Worm (Caenorhabditis elegans) whole organism, early embryonic: ENCODE results near the gene C50D2.1.

Experiments
- B0310.2 ChIP-seq: sonication (generic microtip); optimal IDR thresholded peaks from 2 replicates; lab custom pipeline; 2016; ENCODE audit warnings: mild to moderate bottlenecking, missing genetic modification characterization, missing compliant biosample characterization
- F13C5.2 ChIP-seq: sonication (generic microtip); optimal IDR thresholded peaks from 2 replicates; lab custom pipeline; 2017; ENCODE audit warnings: mild to moderate bottlenecking, missing genetic modification characterization, inconsistent platforms, missing compliant biosample characterization
- aly-1 ChIP-seq: sonication (generic microtip); optimal IDR thresholded peaks from 2 replicates; lab custom pipeline; 2016; ENCODE audit warnings: missing genetic modification characterization, missing compliant biosample characterization
- ama-1 ChIP-seq: fragments of 150-350 bp; optimal IDR thresholded peaks from 2 replicates; lab custom pipeline; 2014
- ceh-13 ChIP-seq: fragments of 200-800 bp; sonication (Bioruptor generic); optimal IDR thresholded peaks from 2 replicates; lab custom pipeline; 2018; ENCODE audit warnings: mild to moderate bottlenecking, missing genetic modification characterization, missing compliant biosample characterization
- ceh-36 ChIP-seq: sonication (generic microtip); optimal IDR thresholded peaks from 2 replicates; lab custom pipeline; 2016; ENCODE audit warnings: missing genetic modification characterization, inconsistent platforms, missing compliant biosample characterization
- ets-7 ChIP-seq: sonication (generic microtip); optimal IDR thresholded peaks from 2 replicates; lab custom pipeline; 2016; ENCODE audit warnings: missing genotype, missing genetic modification characterization, missing compliant biosample characterization
- flt-1 ChIP-seq: fragments of 200-800 bp; sonication (Bioruptor generic); IDR thresholded peaks from 2 replicates; pipeline ENCODE4 v1.3.6; 2022; ENCODE audit warnings: missing genetic modification characterization, missing compliant biosample characterization
- hmbx-1 ChIP-seq: sonication (generic microtip); optimal IDR thresholded peaks from 2 replicates; lab custom pipeline; 2016; ENCODE audit warnings: mild to moderate bottlenecking, missing genetic modification characterization, missing compliant biosample characterization
- hmg-4 ChIP-seq: fragments of 200-800 bp; sonication (Bioruptor generic); optimal IDR thresholded peaks from 2 replicates; lab custom pipeline; 2018; ENCODE audit warnings: mild to moderate bottlenecking, missing genetic modification characterization, missing compliant biosample characterization
- hnd-1 ChIP-seq: sonication (generic microtip); optimal IDR thresholded peaks from 2 replicates; lab custom pipeline; 2016; ENCODE audit warnings: missing genetic modification characterization, missing compliant biosample characterization
- pes-1 ChIP-seq: fragments of 200-800 bp; sonication (Bioruptor generic); IDR thresholded peaks from 2 replicates; pipeline ENCODE4 v1.3.6; 2022; ENCODE audit warnings: missing genetic modification reagents, missing genetic modification characterization, missing compliant biosample characterization
- scrt-1 ChIP-seq: fragments of 200-800 bp; sonication (Bioruptor generic); IDR thresholded peaks from 2 replicates; pipeline ENCODE4 v1.3.6; 2022; ENCODE audit warnings: missing genetic modification characterization, missing compliant biosample characterization
- sea-1 ChIP-seq: fragments of 200-800 bp; sonication (Bioruptor generic); conservative IDR thresholded peaks from 2 replicates; pipeline ENCODE4 v1.3.6; 2022; ENCODE audit warnings: missing genetic modification characterization, missing compliant biosample characterization
- tbx-11 ChIP-seq: fragments of 200-800 bp; sonication (Bioruptor generic); IDR thresholded peaks from 2 replicates; pipeline ENCODE4 v1.3.6; 2022; ENCODE audit warnings: missing genetic modification characterization, missing compliant biosample characterization
- tbx-37 ChIP-seq: fragments of 200-800 bp; sonication (Bioruptor generic); conservative IDR thresholded peaks from 2 replicates; pipeline ENCODE4 v1.3.6; 2022; ENCODE audit warnings: missing genetic modification reagents, missing genetic modification characterization, missing compliant biosample characterization
- tra-4 ChIP-seq: sonication (generic microtip); optimal IDR thresholded peaks from 2 replicates; lab custom pipeline; 2017; ENCODE audit warnings: missing genetic modification characterization, missing compliant biosample characterization

Gene C50D2.1

ce11 chrII:105889-106288 is 5.5 kb upstream of the C50D2.1 start, which contains the start of gene txt-1:
txt-1 (plus strand) TSS chrII:106189.
- no peak for TF ChIP-seq ceh-13 (GFP tag; lab: Kevin White, UChicago)
- TF ChIP-seq pes-1 = no peak
- no peak for TF ChIP-seq hnd-1 (tag; lab: Kevin White, UChicago)
- TF ChIP-seq hmg-4 (GFP tag; lab: Kevin White, UChicago) = no peak
- TF ChIP-seq ama-1 (lab: Kevin White, UChicago) = no peak
- no peak for TF ChIP-seq ceh-36
- no peak for TF ChIP-seq tbx-11 (GFP tag; lab: Robert Waterston, UW)
- TF ChIP-seq ets-7 = no peak
- TF ChIP-seq hmbx-1 (tag; lab: Kevin White, UChicago) = no peak
- no peak for TF ChIP-seq sea-1 (GFP tag; lab: Robert Waterston, UW)
- TF ChIP-seq tra-4 = no peak
- no peak for TF ChIP-seq aly-1 (tag; lab: Kevin White, UChicago)
- TF ChIP-seq flt-1 = no peak
- no peak for TF ChIP-seq scrt-1
- TF ChIP-seq tbx-37 (GFP tag; lab: Robert Waterston, UW) = no peak
- no peak for TF ChIP-seq B0310.2
- no peak for TF ChIP-seq F13C5.2 (tag; lab: Kevin White, UChicago)

DNA sequence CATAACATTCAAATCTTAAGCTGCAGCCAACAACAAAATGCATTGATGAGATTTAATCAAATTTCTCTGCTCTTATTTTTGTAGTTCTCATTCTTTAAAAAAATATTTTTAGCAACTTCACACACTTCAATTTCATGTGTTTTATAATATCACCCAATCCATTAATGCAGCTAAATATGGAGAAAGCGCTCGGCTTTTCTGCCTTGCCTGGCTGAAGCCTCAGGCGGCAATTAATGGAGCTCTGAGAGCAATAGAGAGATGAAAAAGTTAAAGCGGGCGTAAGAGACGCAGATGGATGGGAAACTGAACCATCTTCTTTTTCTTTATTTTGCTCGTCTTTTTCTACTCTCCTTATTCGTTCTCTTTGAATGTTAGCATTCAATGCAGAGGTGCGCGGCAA is 3.7 kb upstream of the C50D2.1 start:
- TF ChIP-seq scrt-1 (no peak), flt-1 (no peak), hmg-4 (GFP tag; lab: Kevin White, UChicago) (no peak), ets-7 (no peak), aly-1 (tag; lab: Kevin White, UChicago) (no peak), B0310.2 (no peak), ama-1 (lab: Kevin White, UChicago) (no peak), ceh-36 (no peak), tbx-11 (GFP tag; lab: Robert Waterston, UW) (no peak), F13C5.2 (tag; lab: Kevin White, UChicago) (no peak), hnd-1 (tag; lab: Kevin White, UChicago) (no peak), tbx-37 (GFP tag; lab: Robert Waterston, UW) (no peak), hmbx-1 (tag; lab: Kevin White, UChicago) (no peak), ceh-13 (GFP tag; lab: Kevin White, UChicago) (no peak), tra-4 (no peak)

ce11 chrII:108865-109264 is 2.5 kb upstream of the C50D2.1 start, which contains the start of gene C50D2.2:
C50D2.2 (plus strand) TSS chrII:109165.
- no peak for TF ChIP-seq ceh-36
- no peak for TF ChIP-seq scrt-1
- no peak for TF ChIP-seq ceh-13 (GFP tag; lab: Kevin White, UChicago)
- no peak for TF ChIP-seq hmg-4 (GFP tag; lab: Kevin White, UChicago)
- TF ChIP-seq ets-7 = no peak
- TF ChIP-seq aly-1 (tag; lab: Kevin White, UChicago) = no peak
- TF ChIP-seq tbx-37 (GFP tag; lab: Robert Waterston, UW) = no peak

DNA sequence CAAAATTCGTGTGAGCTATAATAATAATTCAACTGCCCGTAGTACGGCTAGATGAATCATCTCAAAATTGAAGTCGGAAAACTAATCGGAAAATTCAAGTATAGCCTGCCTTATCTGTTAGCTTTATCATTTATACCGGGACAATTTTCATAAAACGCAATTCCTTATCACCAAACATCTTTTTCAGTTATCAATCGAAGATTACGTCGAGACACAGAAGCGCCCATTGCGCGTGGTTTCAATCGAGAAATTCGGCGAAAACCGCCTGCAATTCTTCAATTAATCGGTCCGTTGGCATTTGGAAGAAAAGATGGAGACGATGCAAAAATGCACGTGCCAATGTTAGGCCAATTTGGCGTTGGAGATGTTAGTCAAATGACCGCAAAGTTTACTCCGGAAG is 864 bp downstream of the C50D2.1 start:
- TF ChIP-seq hmbx-1 (tag; lab: Kevin White, UChicago) = no peak
- no peak for TF ChIP-seq sea-1 (GFP tag; lab: Robert Waterston, UW)
- TF ChIP-seq tbx-11 (GFP tag; lab: Robert Waterston, UW) = no peak
- TF ChIP-seq ceh-36 = no peak
- TF ChIP-seq ceh-13 (GFP tag; lab: Kevin White, UChicago) = no peak
- no peak for TF ChIP-seq aly-1 (tag; lab: Kevin White, UChicago)
- no peak for TF ChIP-seq F13C5.2 (tag; lab: Kevin White, UChicago)
- no peak for TF ChIP-seq ama-1 (lab: Kevin White, UChicago)
- TF ChIP-seq flt-1 = no peak
- TF ChIP-seq scrt-1 = no peak
- TF ChIP-seq hnd-1 (tag; lab: Kevin White, UChicago) = no peak
- no peak for TF ChIP-seq tra-4
- no peak for TF ChIP-seq tbx-37 (GFP tag; lab: Robert Waterston, UW)

ce11 chrII:116916-117315 is 5.5 kb downstream of the C50D2.1 start, which contains the start of gene srt-54:
srt-54 (plus strand) TSS chrII:117216.
- no peak for TF ChIP-seq tbx-11 (GFP tag; lab: Robert Waterston, UW)
- TF ChIP-seq F13C5.2 (tag; lab: Kevin White, UChicago) = no peak
- no peak for TF ChIP-seq ama-1 (lab: Kevin White, UChicago)
- no peak for TF ChIP-seq sea-1 (GFP tag; lab: Robert Waterston, UW)
- no peak for TF ChIP-seq hmg-4 (GFP tag; lab: Kevin White, UChicago)
- TF ChIP-seq hmbx-1 (tag; lab: Kevin White, UChicago) = no peak
- TF ChIP-seq B0310.2 = no peak
- TF ChIP-seq flt-1 = no peak
- no peak for TF ChIP-seq aly-1 (tag; lab: Kevin White, UChicago)
- TF ChIP-seq pes-1 = no peak
- TF ChIP-seq hnd-1 (tag; lab: Kevin White, UChicago) = no peak
- TF ChIP-seq tra-4 = no peak
- TF ChIP-seq tbx-37 (GFP tag; lab: Robert Waterston, UW) = no peak
- no peak for TF ChIP-seq ceh-13 (GFP tag; lab: Kevin White, UChicago)
- no peak for TF ChIP-seq scrt-1
- no peak for TF ChIP-seq ceh-36
- TF ChIP-seq ets-7 = no peak

DNA sequence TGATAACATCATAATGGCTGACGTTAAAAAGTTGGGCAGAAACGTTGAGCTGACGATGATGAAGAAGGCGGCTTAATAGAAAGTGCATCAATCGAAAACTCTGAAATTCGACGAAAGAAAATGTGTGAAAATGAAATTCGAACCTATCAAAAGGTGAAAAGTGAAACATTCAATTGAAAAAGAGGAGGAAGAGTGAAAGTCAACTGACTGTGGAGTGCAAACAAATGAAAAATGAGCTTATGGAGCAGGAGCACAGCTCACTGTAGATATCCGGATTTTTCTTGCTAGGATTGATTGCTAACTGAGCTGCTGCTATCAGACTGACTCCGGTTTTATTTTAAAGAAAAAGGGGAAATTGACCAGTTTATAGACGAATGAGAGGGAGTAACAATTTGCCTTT is 9.8 kb downstream of the C50D2.1 start, which contains the start of gene K10B4.3:
Gene K10B4.3, minus strand, starts transcription at position 101 of the 400 bp plus-strand sequence.
- TF ChIP-seq tra-4 = no peak
- TF ChIP-seq F13C5.2 (tag; lab: Kevin White, UChicago) = no peak
- no peak for TF ChIP-seq aly-1 (tag; lab: Kevin White, UChicago)
- no peak for TF ChIP-seq tbx-37 (GFP tag; lab: Robert Waterston, UW)
- TF ChIP-seq ets-7 = no peak
- TF ChIP-seq hmbx-1 (tag; lab: Kevin White, UChicago) = no peak
- no peak for TF ChIP-seq flt-1
- TF ChIP-seq tbx-11 (GFP tag; lab: Robert Waterston, UW) = no peak
- no peak for TF ChIP-seq B0310.2

ce11 chrII:122008-122407 is 10.6 kb downstream of the C50D2.1 start:
- TF ChIP-seq flt-1 (no peak), aly-1 (tag; lab: Kevin White, UChicago) (no peak), sea-1 (GFP tag; lab: Robert Waterston, UW) (no peak), ama-1 (lab: Kevin White, UChicago) (no peak), tra-4 (no peak), tbx-37 (GFP tag; lab: Robert Waterston, UW) (no peak), hmg-4 (GFP tag; lab: Kevin White, UChicago) (no peak), ceh-13 (GFP tag; lab: Kevin White, UChicago) (no peak), scrt-1 (no peak), pes-1 (no peak), B0310.2 (no peak), F13C5.2 (tag; lab: Kevin White, UChicago) (no peak), ceh-36 (no peak), ets-7 (no peak)
